Fruit fly (Drosophila melanogaster): Measurements from ENCODE around the gene CG15387.

CG15387 gene

DNA sequence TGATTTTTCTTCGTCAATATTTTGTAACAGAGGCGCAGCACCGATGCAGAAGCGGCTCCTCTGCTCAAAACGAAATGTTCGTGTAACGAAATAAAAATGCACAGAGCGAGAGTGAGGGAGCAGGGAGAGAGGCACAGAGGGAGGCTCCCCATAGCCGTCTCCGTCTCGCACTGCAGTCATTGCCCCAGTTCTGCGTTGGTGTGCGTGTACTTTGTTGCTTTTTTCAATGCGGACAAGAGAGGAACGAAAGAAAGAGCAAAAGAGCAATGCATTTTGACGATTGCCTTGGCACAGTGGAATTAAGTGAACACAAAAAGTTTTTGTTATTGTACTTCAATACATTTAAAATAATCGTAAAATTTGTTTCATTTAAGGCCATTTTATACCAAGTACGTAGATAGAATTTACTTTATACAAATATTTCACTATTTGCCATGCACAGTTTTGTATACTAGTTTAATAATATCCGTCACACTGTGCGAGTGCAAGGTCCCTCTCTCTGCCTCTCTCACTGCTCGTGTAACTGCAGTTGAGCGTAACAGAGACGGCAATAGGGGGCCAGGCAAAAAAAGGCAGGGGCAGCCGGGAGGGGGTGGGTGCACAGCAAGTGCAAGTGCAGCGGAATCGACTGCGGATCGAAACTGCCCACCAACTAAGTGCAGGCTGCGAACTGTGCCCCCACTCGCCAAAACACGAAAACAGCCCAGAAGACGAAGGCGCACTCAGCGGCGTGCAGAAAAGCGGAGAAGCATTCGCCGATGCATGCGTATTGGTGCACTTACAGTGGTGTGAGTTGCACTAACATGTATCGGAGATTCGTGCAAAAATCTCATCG is 23.9 kb downstream of the CG15387 start (continued):
- TF ChIP-seq Ada2b (GFP tag; IDR thresholded peaks at IDR 0.05) = peak; percentile 99
- peak; percentile 98 for TF ChIP-seq PHDP (tag; optimal IDR thresholded peaks at IDR 0.05)
- TF ChIP-seq CG6813 (GFP tag; optimal IDR thresholded peaks at IDR 0.05) = peak; percentile 99
- TF ChIP-seq HmgZ (tag; optimal IDR thresholded peaks at IDR 0.05) = peak; percentile 96
- TF ChIP-seq lilli (GFP tag; optimal IDR thresholded peaks at IDR 0.05) = peak; percentile 97
- peak; percentile 98 for TF ChIP-seq CG12236 (GFP tag; optimal IDR thresholded peaks at IDR 0.05)
- TF ChIP-seq Bgb (GFP tag; IDR thresholded peaks at IDR 0.05; ENCODE audit: partially characterized antibody) = peak; percentile 34; the same call in 1 of the 2 replicates
- peak; percentile 66 for TF ChIP-seq emc (GFP tag; optimal IDR thresholded peaks at IDR 0.05)
- TF ChIP-seq NC2α (GFP tag; optimal IDR thresholded peaks at IDR 0.05) = peak; percentile 98
- peak; percentile 96 for TF ChIP-seq maf-S (GFP tag; optimal IDR thresholded peaks at IDR 0.05)
- TF ChIP-seq E2f1 (GFP tag; IDR thresholded peaks at IDR 0.05) = peak; percentile 99
- peak; percentile 99 for TF ChIP-seq so (GFP tag; IDR thresholded peaks at IDR 0.05)
- peak; percentile 62 for TF ChIP-seq yki (optimal IDR thresholded peaks at IDR 0.05)
- TF ChIP-seq gt (GFP tag; IDR thresholded peaks at IDR 0.05) = peak; percentile 99
- TF ChIP-seq lov (optimal IDR thresholded peaks at IDR 0.05) = no peak
- peak; percentile 100 for TF ChIP-seq lov (GFP tag; IDR thresholded peaks at IDR 0.05)
- TF ChIP-seq D (optimal IDR thresholded peaks at IDR 0.05) = no peak
- peak; percentile 100 for TF ChIP-seq D (GFP tag; optimal IDR thresholded peaks at IDR 0.05)
- TF ChIP-seq Sry-β (GFP tag; optimal IDR thresholded peaks at IDR 0.05) = peak; percentile 79
- TF ChIP-seq CG14441 (GFP tag; IDR thresholded peaks at IDR 0.05) = peak; percentile 98
- TF ChIP-seq lola (GFP tag; optimal IDR thresholded peaks at IDR 0.05) = peak in 1 of 3 experiments; percentile 100
- TF ChIP-seq prd (optimal IDR thresholded peaks at IDR 0.05) = no peak
- peak; percentile 99 for TF ChIP-seq prd (GFP tag; IDR thresholded peaks at IDR 0.05)
- peak; percentile 98 for TF ChIP-seq B-H1 (GFP tag; IDR thresholded peaks at IDR 0.05)
- TF ChIP-seq sob (GFP tag; IDR thresholded peaks at IDR 0.05) = peak; percentile 95
- peak; percentile 73 for TF ChIP-seq Hmx (GFP tag; optimal IDR thresholded peaks at IDR 0.05)
- peak; percentile 75 for TF ChIP-seq MESR4 (GFP tag; optimal IDR thresholded peaks at IDR 0.05)
- TF ChIP-seq zen2 (GFP tag; IDR thresholded peaks at IDR 0.05; ENCODE audit: partially characterized antibody) = peak; percentile 66
- peak; percentile 100 for TF ChIP-seq zfh1 (GFP tag; IDR thresholded peaks at IDR 0.05)
- peak; percentile 30 for TF ChIP-seq hbn (GFP tag; IDR thresholded peaks at IDR 0.05; ENCODE audit: partially characterized antibody)
- peak; percentile 100 for TF ChIP-seq ara (GFP tag; IDR thresholded peaks at IDR 0.05)
- TF ChIP-seq aop (GFP tag; IDR thresholded peaks at IDR 0.05) = peak; percentile 98
- no peak for TF ChIP-seq hkb (optimal IDR thresholded peaks at IDR 0.05)
- TF ChIP-seq hkb (GFP tag; IDR thresholded peaks at IDR 0.05) = peak; percentile 99
- TF ChIP-seq Dfd (GFP tag; optimal IDR thresholded peaks at IDR 0.05) = no peak
- peak; percentile 97 for TF ChIP-seq CG14667 (GFP tag; IDR thresholded peaks at IDR 0.05)
- TF ChIP-seq CG2889 (GFP tag; IDR thresholded peaks at IDR 0.05) = peak; percentile 94
- peak; percentile 80 for TF ChIP-seq sna (GFP tag; IDR thresholded peaks at IDR 0.05; ENCODE audit: partially characterized antibody)
- TF ChIP-seq tna (GFP tag; IDR thresholded peaks at IDR 0.05; ENCODE audit: partially characterized antibody) = no peak
- peak; percentile 97 for TF ChIP-seq repo (GFP tag; optimal IDR thresholded peaks at IDR 0.05)
- TF ChIP-seq dimm (GFP tag; IDR thresholded peaks at IDR 0.05) = peak; percentile 99
- TF ChIP-seq CG9932 (GFP tag; IDR thresholded peaks at IDR 0.05) = no peak
- peak; percentile 99 for TF ChIP-seq CG10462 (GFP tag; optimal IDR thresholded peaks at IDR 0.05)
- peak; percentile 93 for TF ChIP-seq CG3838 (GFP tag; optimal IDR thresholded peaks at IDR 0.05)
- TF ChIP-seq Sin3A (optimal IDR thresholded peaks at IDR 0.05) = no peak
- peak; percentile 99 for TF ChIP-seq CG7271 (tag; optimal IDR thresholded peaks at IDR 0.05)
- peak; percentile 97 for TF ChIP-seq CG12071 (GFP tag; optimal IDR thresholded peaks at IDR 0.05)
- TF ChIP-seq TFAM (GFP tag; optimal IDR thresholded peaks at IDR 0.05) = peak; percentile 97
- TF ChIP-seq wor (GFP tag; IDR thresholded peaks at IDR 0.05) = peak; percentile 99
- peak; percentile 99 for TF ChIP-seq ttk (GFP tag; IDR thresholded peaks at IDR 0.05)
- peak; percentile 59 for TF ChIP-seq CG1832 (GFP tag; optimal IDR thresholded peaks at IDR 0.05)

Data from whole organism, embryonic.